Fruit fly (Drosophila melanogaster): Measurements from ENCODE around the gene CG43094.

DNA sequence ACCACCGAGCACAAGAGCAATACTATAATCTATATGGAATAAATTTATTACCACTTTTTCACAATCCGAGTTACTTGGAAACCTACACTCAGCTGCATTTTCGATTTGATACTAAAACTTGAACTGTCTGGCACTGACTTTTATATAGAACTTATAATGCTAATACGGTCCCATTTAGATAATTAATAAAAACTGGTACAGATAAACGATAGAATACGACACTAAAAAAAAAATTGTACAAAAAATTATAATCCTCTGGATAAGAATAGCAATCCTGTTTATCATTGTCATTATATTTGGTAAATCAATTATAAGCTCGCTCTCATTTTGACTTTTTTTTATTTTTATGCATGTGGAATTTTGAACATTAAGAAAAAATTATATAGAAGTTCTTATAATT is 580 bp downstream of the CG43094 start, which contains the start of gene CG43093:
- TF ChIP-seq CG8478 (optimal IDR thresholded peaks at IDR 0.05): no peak
- no peak for TF ChIP-seq CTCF (optimal IDR thresholded peaks at IDR 0.05)
